Fruit fly (Drosophila melanogaster) ovary, adult (tissue): ENCODE results near the gene Jhbp15.

Source experiments
- CG17801 ChIP-seq: fragments of 200-800 bp; optimal IDR thresholded peaks from 2 replicates; lab custom pipeline; 2019; ENCODE audit warnings: missing biosample characterization, mild to moderate bottlenecking, missing genetic modification characterization, moderate library complexity; ENCODE audit not compliant: partially characterized antibody

The Jhbp15 gene

DNA sequence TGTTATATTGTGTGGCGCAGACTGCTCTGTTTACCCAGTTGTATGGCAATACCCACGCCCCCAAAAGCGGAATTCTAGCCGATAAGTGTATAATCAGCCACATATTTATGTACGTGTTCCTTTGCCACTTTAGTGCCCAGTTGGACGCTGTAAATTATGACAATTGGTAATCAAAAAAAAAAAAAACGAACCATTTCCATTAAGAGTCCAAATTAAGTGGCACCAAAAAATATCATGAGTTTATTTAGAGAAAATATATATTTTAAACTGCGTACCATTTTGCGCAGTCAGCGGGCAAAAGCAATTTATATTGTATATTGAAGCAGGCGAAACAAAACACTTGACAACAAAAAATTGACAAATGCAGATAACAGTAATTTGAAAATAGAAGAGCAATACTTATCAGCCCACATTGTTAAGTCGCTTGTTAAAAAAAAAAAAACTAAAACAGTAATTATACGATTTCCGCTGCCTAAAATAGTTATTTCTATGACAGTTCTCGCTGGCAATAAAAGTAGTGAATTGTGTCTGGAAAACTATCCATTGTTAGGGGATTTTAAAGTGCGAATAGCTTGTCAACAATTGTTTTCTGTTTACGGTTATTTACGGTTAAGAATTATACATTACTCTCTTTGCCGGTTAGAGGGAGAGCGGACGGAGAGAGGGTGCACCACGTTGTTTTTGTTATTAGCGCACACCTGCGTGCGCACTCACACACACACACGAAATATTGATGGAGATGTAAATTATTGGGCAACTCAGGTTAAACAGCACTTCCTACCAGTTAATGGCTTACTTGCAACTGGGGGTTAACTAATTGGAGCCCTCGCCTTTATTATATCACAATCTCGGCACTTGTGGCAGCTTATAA, 8.9 kb upstream of the Jhbp15 start:
- no peak for TF ChIP-seq CG17801

DNA sequence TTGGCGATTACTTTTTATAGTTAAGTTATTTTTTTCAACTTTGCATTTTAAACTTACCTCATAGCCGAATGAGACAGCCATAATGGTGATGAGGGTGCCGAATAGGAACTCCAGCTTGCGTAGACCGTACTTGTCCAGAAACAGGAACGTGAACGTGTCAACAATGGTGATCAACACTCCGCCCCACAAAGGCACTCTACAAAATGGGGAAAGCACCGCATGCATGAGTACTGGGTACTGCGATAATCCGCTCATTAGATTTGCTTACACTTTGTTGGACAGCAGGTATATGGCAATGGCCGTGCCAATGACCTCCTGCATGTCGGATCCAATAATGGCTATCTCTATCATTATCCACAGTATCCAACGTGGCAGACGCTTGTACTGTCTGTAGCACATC, 6.7 kb upstream of the Jhbp15 start:
- TF ChIP-seq CG17801, result no peak

DNA sequence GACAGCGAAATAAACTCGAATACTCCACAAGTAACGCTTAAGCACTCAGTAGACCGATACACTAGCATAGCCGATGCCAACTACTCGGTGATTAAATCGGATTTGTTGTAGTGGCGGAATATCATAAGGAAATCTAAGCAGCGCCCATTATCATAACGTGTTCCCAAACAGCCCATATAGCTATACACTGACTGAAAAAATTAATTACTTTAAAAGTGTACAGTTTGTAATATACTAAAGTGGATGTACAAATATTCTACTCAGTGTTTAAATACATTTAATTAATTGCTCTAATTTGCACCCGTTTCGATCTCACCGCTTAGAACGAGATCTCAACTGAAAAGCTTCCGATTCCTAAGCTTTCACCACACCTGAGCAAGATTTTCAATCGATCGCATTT, 2.0 kb downstream of the Jhbp15 start, which contains the start of gene CG7079:
TSS of gene CG7079 (minus strand) at position 101 of the 400 bp plus-strand sequence.
- no peak for TF ChIP-seq CG17801

DNA sequence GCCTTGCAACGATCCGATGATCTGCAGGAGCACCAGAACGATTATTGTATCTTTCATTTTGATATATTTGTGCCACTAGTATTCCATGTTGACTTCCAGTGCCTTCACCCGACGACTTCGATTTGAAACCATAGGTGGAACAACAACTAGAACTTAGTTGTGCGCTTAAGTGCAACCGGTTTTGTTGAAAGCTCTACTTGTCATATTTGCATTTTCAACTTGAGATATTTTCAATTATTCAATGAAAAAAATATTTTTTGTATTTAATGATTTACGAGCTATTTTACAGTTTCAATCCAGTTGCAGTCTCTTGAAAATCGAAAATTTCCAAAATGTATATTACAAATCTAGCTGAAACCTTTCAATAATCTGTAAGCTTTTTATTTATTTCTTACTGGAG, 3.8 kb downstream of the Jhbp15 start, which contains the start of gene CG31207:
TSS of gene CG31207 (minus strand) at position 101 of the 400 bp plus-strand sequence.
- no peak for TF ChIP-seq CG17801

DNA sequence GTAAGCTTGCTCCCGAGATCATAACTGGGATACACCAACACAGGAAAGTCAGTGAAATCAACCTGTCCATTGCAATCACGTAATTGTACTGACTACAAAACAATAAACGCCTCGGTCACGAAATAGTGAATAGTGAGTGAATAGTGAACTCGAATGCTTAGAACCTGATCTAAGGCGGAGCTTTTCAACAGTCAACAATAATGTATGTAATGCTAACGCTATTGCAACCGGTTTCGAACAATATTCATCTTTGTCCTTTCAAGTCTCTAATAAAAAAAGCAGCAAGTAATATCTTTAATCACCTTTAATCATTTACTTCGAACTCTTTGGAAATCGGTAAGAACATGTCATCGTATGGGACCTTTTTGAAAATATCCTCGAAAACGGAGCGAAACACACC, 5.0 kb downstream of the Jhbp15 start, which contains the start of gene CG31189:
TSS of gene CG31189 (minus strand) at position 101 of the 400 bp plus-strand sequence.
- no peak for TF ChIP-seq CG17801

DNA sequence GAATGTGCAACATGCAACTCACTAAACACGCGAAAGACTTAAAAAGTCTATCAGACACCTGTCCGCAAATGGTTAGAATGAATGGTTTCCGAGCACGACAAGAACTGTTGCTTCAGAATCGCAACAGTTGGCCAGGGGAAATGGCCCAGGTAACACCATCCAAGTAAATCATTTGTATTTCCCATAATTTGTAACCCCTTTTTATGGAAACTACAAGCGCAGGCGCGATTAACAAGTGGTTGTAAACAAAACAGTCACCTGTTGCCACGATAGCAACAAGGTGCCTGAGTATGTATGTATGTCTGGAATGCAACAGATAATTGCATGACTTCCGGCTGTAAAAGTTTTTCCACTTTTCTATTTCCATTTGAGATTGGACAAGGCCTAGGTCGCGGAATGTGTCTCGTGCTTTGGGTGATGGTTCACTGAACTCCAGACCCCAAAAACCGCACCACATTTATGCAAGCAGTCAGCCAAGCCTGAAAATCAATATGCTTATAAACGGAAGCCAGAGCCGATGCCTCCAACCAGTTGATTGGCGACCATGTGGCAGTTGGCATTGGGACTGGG, 7.1 kb downstream of the Jhbp15 start, which contains the start of gene CG12278:
TSS of gene CG12278 (plus strand) at position 520 of the 570 bp plus-strand sequence.
- no peak for TF ChIP-seq CG17801

DNA sequence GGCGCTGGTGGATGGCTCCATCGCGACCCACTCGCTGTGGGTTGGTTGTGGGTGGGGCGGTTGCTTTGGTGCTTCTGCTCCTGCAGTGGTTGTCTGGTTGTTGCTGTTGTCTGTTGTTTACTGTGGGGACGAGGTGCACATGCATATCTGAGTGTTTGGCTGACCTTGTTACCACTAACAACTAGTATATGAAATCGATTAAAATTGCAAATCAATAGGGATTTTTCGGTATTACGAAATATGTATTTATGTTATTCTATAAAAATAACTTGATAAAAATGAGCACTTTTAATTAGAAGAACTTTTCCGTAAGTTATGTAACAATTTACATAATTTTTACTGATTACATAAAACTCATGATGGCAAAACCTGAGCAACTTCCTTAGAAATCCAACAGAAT, 8.4 kb downstream of the Jhbp15 start, which contains the start of gene Dhc93AB:
TSS of gene Dhc93AB (minus strand) at position 101 of the 400 bp plus-strand sequence.
- TF ChIP-seq CG17801, result no peak

DNA sequence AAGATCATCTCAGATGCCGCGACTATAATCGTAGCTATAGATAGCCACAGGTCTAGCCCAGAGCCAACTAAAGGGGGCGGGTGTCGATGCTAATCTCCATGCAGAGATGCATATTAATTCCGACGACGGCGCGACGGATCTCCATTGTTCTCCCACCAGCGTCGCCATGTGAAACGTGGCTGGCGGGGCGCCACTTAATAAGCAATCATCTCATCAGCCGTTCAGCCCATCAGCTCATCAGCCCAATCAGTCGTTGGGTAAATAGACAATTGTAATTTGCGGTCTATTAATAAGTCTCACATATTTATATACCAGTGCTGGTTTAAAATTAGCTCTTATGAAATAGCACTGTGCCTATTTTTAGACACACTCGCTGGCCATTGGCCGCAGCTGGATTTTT, 25.3 kb downstream of the Jhbp15 start:
- no peak for TF ChIP-seq CG17801

DNA sequence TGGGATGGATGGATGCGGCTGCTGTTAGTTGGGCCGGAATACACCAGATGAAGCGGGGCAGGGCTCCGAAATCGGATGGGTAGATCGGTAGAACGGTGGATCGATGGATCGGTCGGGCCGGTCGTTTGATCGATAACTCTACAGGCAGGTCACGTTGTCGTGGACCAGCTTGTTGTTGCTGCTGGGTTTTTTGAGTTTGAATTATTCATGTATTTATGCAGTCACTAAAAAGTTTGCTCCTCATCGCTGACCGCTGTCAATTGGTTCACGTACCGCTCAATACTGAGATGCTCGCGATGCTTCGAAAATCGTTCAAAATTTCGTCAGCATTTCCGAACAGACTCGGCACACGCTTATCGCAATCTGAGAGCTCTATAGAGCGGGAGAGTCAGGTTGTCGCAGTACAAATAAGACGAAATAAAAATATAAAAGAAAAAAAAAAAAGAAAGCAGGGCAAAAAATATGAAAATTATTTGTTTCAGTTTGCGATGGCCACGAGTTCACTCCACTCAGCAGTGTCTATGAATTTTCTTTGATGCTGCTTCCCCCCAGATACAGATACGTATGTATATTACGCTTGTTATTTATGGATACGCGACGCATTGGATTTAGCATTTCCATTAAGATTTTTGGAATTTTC, 26.8 kb downstream of the Jhbp15 start, which contains the start of gene peg:
TSS of gene peg (minus strand) at position 262 of the 640 bp plus-strand sequence.
- TF ChIP-seq CG17801, result no peak

DNA sequence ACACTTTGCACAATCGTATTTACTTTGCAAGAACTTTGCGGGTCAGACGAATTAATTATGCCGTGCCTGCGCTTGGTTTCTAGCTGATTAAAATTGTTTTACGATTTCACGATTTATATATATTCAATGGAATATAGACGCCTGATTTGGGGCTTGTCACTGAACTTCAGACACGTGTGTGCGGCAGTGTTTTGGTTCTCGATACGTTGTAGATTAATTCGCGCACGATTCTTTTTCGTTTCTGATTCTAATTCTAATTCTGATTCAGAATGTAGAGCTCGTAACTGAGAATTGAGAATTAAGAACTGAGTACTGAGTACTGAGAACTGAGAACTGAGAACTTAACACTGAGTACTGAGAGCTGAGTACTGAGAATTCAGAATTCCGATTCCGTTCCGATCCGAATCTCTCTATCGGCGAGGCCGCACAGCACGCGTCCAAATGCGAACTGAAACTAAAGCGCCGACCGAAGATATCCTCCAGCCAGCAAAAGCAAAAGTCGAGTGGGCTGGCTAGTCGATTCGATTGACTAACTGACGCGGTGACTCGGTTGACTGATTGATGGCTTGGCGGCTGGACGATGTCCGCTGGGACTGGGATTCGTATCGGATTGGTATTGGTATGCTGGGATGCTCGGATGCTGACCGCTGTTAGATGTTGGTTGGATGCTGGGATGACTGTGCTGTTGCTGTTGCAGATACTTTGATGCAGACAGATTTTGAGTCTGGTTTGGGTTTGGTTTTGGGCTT, 27.8 kb downstream of the Jhbp15 start:
- no peak for TF ChIP-seq CG17801

DNA sequence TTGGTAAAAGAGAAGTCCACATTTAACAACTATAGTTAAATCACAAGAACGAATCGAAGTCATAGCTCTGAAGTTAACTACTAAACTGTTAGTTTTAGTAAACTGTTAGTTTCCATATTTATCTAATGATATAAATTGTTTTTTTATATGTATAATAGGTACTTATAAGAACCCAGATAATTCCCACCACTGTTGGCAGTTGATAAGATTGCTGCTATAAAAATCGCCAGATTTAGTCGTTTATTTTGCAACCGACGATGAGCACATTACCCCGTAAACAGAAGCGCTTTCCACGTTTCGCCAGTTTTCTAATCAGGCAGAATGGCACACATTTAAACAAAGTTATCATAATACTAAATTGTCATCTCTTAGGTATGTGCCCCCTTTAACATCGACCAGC, 31.7 kb downstream of the Jhbp15 start:
- no peak for TF ChIP-seq CG17801

DNA sequence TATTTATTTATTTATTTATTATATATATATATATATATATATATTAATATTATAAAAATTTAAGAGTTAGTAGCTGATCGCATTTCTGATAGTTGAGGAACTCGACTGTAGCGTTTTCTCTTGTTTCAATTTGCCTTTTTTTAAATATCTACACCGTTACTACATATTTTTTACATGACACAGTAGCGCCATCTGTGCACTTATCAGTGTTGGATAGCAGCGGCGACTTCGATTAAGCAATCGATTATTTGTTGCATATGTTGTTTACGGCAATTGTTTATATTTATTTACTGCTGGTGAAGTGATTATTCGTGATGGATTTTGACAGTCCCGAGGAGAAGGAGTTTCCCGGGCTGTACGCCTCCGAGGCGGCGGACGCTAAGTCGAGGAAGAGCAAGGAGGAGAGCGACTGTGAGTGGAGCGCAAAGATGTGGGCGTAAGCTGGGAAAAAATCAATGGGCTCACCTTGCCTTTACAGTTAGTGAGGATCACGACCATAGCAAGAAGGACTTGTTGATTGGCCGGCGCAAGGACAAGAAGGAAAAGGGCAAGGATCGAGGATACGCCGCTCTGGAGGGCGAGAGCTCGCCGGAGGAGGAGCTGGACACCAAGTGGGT, 33.2 kb downstream of the Jhbp15 start, which contains the start of gene Rlip:
TSS of gene Rlip (plus strand) at position 221 of the 617 bp plus-strand sequence.
- peak; percentile 69 for TF ChIP-seq CG17801

DNA sequence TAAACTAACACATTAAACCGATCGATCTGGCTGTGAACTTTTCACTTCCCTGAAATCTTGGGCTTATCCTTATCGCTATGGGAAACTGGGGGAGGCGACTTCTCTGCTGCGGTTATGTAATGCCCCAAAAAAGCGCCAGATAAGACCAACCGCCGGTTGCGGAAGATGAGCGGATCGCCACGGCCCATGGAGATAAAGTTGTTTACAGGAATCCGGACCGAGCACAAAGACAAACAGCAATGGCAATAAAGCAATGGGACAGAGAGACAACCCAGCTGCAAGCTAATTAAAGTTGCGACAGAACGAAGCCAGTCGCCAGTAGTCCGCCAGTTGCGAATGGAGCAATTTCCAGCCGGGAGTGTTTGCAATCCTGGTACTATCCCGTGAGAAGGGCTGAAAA, 35.1 kb downstream of the Jhbp15 start, which contains the start of gene CG5697:
TSS of gene CG5697 (plus strand) at position 314 of the 400 bp plus-strand sequence.
- no peak for TF ChIP-seq CG17801

DNA sequence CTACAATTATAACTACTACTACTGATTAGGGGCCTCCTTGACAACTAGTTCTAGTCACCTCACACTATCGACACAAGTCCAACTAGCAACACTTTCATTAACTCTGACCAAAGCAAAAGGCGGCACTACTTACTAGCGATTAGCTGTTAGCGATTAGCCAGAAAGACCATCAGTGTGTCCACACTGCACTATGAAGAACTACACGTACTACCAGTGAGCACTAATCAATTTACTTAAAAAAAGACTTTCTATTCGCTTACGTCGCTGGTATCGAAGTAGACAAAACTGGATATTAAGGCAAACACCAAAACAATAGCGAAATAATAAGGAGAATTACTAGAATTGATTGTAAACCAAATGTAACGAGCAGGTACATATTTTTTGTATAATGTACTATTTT, 37.0 kb downstream of the Jhbp15 start:
- no peak for TF ChIP-seq CG17801

DNA sequence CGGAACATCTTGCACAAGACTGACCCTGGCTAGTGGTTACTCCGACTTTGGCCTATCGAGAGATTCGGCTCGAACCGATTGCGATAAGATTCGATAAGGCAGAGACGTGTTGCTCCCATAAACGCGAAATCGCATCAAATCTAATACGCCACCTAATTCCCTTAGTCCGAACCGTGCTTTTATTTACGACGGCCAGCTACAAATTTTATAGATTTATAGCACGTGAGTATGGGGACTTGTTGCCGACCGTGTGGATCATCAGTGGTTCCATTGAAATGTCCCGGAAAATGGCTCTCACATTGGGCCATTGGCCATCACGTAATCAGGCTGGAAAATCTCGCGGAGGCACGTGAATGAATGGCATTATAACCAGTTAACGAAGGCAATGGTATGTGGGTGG, 43.8 kb downstream of the Jhbp15 start, which contains the start of gene Alp5:
TSS of gene Alp5 (minus strand) at position 24 of the 400 bp plus-strand sequence.
- TF ChIP-seq CG17801, result no peak
